Fruit fly (Drosophila melanogaster) whole organism, embryonic: ENCODE measurements around the gene nonA.

Experiments
- BEAF-32 ChIP-seq: fragments of 200-800 bp; sonication (Bioruptor generic); optimal IDR thresholded peaks from 3 replicates; lab custom pipeline; 2017; ENCODE audit warnings: missing biosample characterization, missing genetic modification characterization, mild to moderate bottlenecking, moderate library complexity, missing genetic modification reagents
- Bgb ChIP-seq: fragments of 200-800 bp; sonication (Bioruptor generic); IDR thresholded peaks from 2 replicates; pipeline ENCODE4 v1.3.6; 2022; ENCODE audit warnings: missing biosample characterization, missing genetic modification characterization; ENCODE audit not compliant: partially characterized antibody
- CG10959 ChIP-seq: fragments of 200-800 bp; sonication (Bioruptor generic); IDR thresholded peaks from 2 replicates; pipeline ENCODE4 v1.3.6; 2022; ENCODE audit warnings: missing biosample characterization, missing genetic modification characterization
- CG10979 ChIP-seq: fragments of 200-800 bp; sonication (Bioruptor generic); optimal IDR thresholded peaks from 2 replicates; lab custom pipeline; 2018; ENCODE audit warnings: missing biosample characterization, mild to moderate bottlenecking, missing genetic modification characterization, moderate library complexity
- CG11696 ChIP-seq: fragments of 200-800 bp; sonication (Bioruptor generic); IDR thresholded peaks from 2 replicates; pipeline ENCODE4 v1.3.6; 2022; ENCODE audit warnings: missing biosample characterization, missing genetic modification characterization
- CG16779 ChIP-seq: fragments of 200-800 bp; sonication (Bioruptor generic); IDR thresholded peaks from 2 replicates; pipeline ENCODE4 v1.3.6; 2022; ENCODE audit warnings: missing biosample characterization, missing genetic modification characterization
- CG17568 ChIP-seq: fragments of 200-800 bp; sonication (Bioruptor generic); optimal IDR thresholded peaks from 2 replicates; lab custom pipeline; 2018; ENCODE audit warnings: missing biosample characterization, mild to moderate bottlenecking, missing genetic modification characterization, moderate library complexity
- CG30431 ChIP-seq: fragments of 200-800 bp; sonication (Bioruptor generic); optimal IDR thresholded peaks from 2 replicates; lab custom pipeline; 2017; ENCODE audit warnings: missing biosample characterization, missing genetic modification characterization
- CG31388 ChIP-seq: fragments of 200-800 bp; sonication (Bioruptor generic); optimal IDR thresholded peaks from 2 replicates; lab custom pipeline; 2016; ENCODE audit warnings: missing biosample characterization, missing genetic modification characterization
- CG32772 ChIP-seq: fragments of 200-800 bp; sonication (Bioruptor generic); IDR thresholded peaks from 2 replicates; pipeline ENCODE4 v1.3.6; 2022; ENCODE audit warnings: missing biosample characterization, missing genetic modification characterization
- CG3726 ChIP-seq: fragments of 200-800 bp; sonication (Bioruptor generic); IDR thresholded peaks from 3 replicates; pipeline ENCODE4, ENCODE4 v1.3.6; 2022; ENCODE audit warnings: missing biosample characterization, missing genetic modification characterization
- CG4730 ChIP-seq: fragments of 200-800 bp; sonication (Bioruptor generic); IDR thresholded peaks from 2 replicates; pipeline ENCODE4 v1.3.6; 2022; ENCODE audit warnings: missing biosample characterization, missing genetic modification characterization
- CG4854 ChIP-seq: fragments of 200-800 bp; sonication (Bioruptor generic); optimal IDR thresholded peaks from 2 replicates; lab custom pipeline; 2016; ENCODE audit warnings: missing biosample characterization, missing genetic modification characterization, inconsistent platforms
- CG5245 ChIP-seq: fragments of 200-800 bp; sonication (Bioruptor generic); optimal IDR thresholded peaks from 3 replicates; lab custom pipeline; 2016; ENCODE audit warnings: missing biosample characterization, missing genetic modification characterization
- CG6654 ChIP-seq: fragments of 200-800 bp; sonication (Bioruptor generic); optimal IDR thresholded peaks from 2 replicates; lab custom pipeline; 2017; ENCODE audit warnings: missing biosample characterization, mild to moderate bottlenecking, missing genetic modification characterization
- CG7556 ChIP-seq: fragments of 200-800 bp; sonication (Bioruptor generic); optimal IDR thresholded peaks from 2 replicates; lab custom pipeline; 2017; ENCODE audit warnings: missing biosample characterization, mild to moderate bottlenecking, missing genetic modification characterization
- CG8281 ChIP-seq: fragments of 200-800 bp; sonication (Bioruptor generic); optimal IDR thresholded peaks from 2 replicates; lab custom pipeline; 2018; ENCODE audit warnings: missing biosample characterization, mild to moderate bottlenecking, missing genetic modification characterization, moderate library complexity
- CG8765 ChIP-seq: fragments of 200-800 bp; sonication (Bioruptor generic); IDR thresholded peaks from 2 replicates; pipeline ENCODE4 v1.3.6; 2022; ENCODE audit warnings: missing biosample characterization, missing genetic modification characterization
- CG9215 ChIP-seq: fragments of 200-800 bp; sonication (Bioruptor generic); IDR thresholded peaks from 2 replicates; pipeline ENCODE4 v1.3.6; 2022; ENCODE audit warnings: missing biosample characterization, missing genetic modification characterization
- D ChIP-seq, 2 experiments: fragments of 200-800 bp in 1 of 2; fragments of >200 bp in 1 of 2; sonication (Bioruptor generic) in 1 of 2; optimal IDR thresholded peaks; 2 replicates in 1 of 2; 3 replicates in 1 of 2; lab custom pipeline; 2017; ENCODE audit warnings: mild to moderate bottlenecking in 1 of 2, missing biosample characterization in 1 of 2, missing genetic modification characterization in 1 of 2, missing genetic modification reagents in 1 of 2
- D19B ChIP-seq: fragments of 200-800 bp; sonication (Bioruptor generic); optimal IDR thresholded peaks from 2 replicates; lab custom pipeline; 2017; ENCODE audit warnings: missing biosample characterization, mild to moderate bottlenecking, missing genetic modification characterization
- Deaf1 ChIP-seq: fragments of 200-800 bp; optimal IDR thresholded peaks from 3 replicates; lab custom pipeline; 2019; ENCODE audit warnings: missing biosample characterization, mild to moderate bottlenecking, missing genetic modification characterization, moderate library complexity
- Doc2 ChIP-seq: fragments of 200-800 bp; sonication (Bioruptor generic); IDR thresholded peaks from 2 replicates; pipeline ENCODE4 v1.3.6; 2022; ENCODE audit warnings: missing biosample characterization, missing genetic modification characterization
- Doc3 ChIP-seq: fragments of 200-800 bp; sonication (Bioruptor generic); IDR thresholded peaks from 3 replicates; pipeline ENCODE4 v1.3.6; 2022; ENCODE audit warnings: missing biosample characterization, missing genetic modification characterization; ENCODE audit not compliant: partially characterized antibody
- Dp ChIP-seq: fragments of 200-800 bp; sonication (Bioruptor generic); optimal IDR thresholded peaks from 2 replicates; lab custom pipeline; 2018; ENCODE audit warnings: missing biosample characterization, mild to moderate bottlenecking, missing genetic modification characterization, moderate library complexity
- Hr78 ChIP-seq, 2 experiments: fragments of 200-800 bp in 1 of 2; fragments of >200 bp in 1 of 2; sonication (Bioruptor generic) in 1 of 2; optimal IDR thresholded peaks; 2 replicates each; lab custom pipeline; 2017 to 2019; ENCODE audit warnings: missing biosample characterization in 2 of 2, missing genetic modification characterization in 2 of 2, mild to moderate bottlenecking in 1 of 2, moderate library complexity in 1 of 2
- NfI ChIP-seq: fragments of 200-800 bp; sonication (Bioruptor generic); optimal IDR thresholded peaks from 3 replicates; lab custom pipeline; 2018; ENCODE audit warnings: missing biosample characterization, mild to moderate bottlenecking, missing genetic modification characterization, moderate library complexity
- Pdp1 ChIP-seq, 2 experiments: fragments of 200-800 bp; sonication (Bioruptor generic); optimal IDR thresholded peaks; 3 replicates each; lab custom pipeline; 2016; ENCODE audit warnings: missing biosample characterization in 2 of 2, missing genetic modification characterization in 2 of 2, mild to moderate bottlenecking in 1 of 2, moderate library complexity in 1 of 2
- Sox100B ChIP-seq: fragments of 200-800 bp; sonication (Bioruptor generic); optimal IDR thresholded peaks from 3 replicates; lab custom pipeline; 2018; ENCODE audit warnings: missing biosample characterization, mild to moderate bottlenecking, missing genetic modification characterization
- Sox102F ChIP-seq: fragments of 200-800 bp; sonication (Bioruptor generic); optimal IDR thresholded peaks from 2 replicates; lab custom pipeline; 2018; ENCODE audit warnings: missing biosample characterization, mild to moderate bottlenecking, missing genetic modification characterization, moderate library complexity
- bab2 ChIP-seq: fragments of 200-800 bp; sonication (Bioruptor generic); optimal IDR thresholded peaks from 2 replicates; lab custom pipeline; 2016; ENCODE audit warnings: missing biosample characterization, missing genetic modification characterization
- btn ChIP-seq: fragments of 200-800 bp; sonication (Bioruptor generic); optimal IDR thresholded peaks from 2 replicates; lab custom pipeline; 2016; ENCODE audit warnings: missing biosample characterization, missing genetic modification characterization
- cas ChIP-seq: fragments of 200-800 bp; sonication (Bioruptor generic); IDR thresholded peaks from 2 replicates; pipeline ENCODE4 v1.3.6; 2022; ENCODE audit warnings: missing biosample characterization, missing genetic modification characterization
- fd64A ChIP-seq: fragments of 200-800 bp; sonication (Bioruptor generic); optimal IDR thresholded peaks from 3 replicates; lab custom pipeline; 2018; ENCODE audit warnings: missing biosample characterization, mild to moderate bottlenecking, missing genetic modification characterization
- ftz-f1 ChIP-seq: fragments of 200-800 bp; sonication (Bioruptor generic); optimal IDR thresholded peaks from 2 replicates; lab custom pipeline; 2016; ENCODE audit warnings: missing biosample characterization, missing genetic modification characterization
- gcm ChIP-seq: fragments of 200-800 bp; sonication (Bioruptor generic); optimal IDR thresholded peaks from 2 replicates; lab custom pipeline; 2019; ENCODE audit warnings: missing biosample characterization, mild to moderate bottlenecking, missing genetic modification characterization, moderate library complexity
- lov ChIP-seq, 2 experiments: fragments of 200-800 bp in 1 of 2; fragments of >200 bp in 1 of 2; sonication (Bioruptor generic) in 1 of 2; IDR thresholded peaks in 1 of 2; optimal IDR thresholded peaks in 1 of 2; 2 replicates in 1 of 2; 3 replicates in 1 of 2; pipeline versions ENCODE4 v1.3.6 to Lab custom; 2017 to 2022; ENCODE audit warnings: missing biosample characterization in 1 of 2, missing genetic modification characterization in 1 of 2
- odd ChIP-seq: fragments of 200-800 bp; sonication (Bioruptor generic); optimal IDR thresholded peaks from 2 replicates; lab custom pipeline; 2017; ENCODE audit warnings: missing biosample characterization, mild to moderate bottlenecking, missing genetic modification characterization
- pita ChIP-seq: fragments of 200-800 bp; sonication (Bioruptor generic); optimal IDR thresholded peaks from 2 replicates; lab custom pipeline; 2017; ENCODE audit warnings: missing biosample characterization, mild to moderate bottlenecking, missing genetic modification characterization
- sens ChIP-seq: fragments of 200-800 bp; sonication (Bioruptor generic); peaks from one replicate; lab custom pipeline; 2016; ENCODE audit warnings: missing biosample characterization, missing genetic modification characterization
- sens-2 ChIP-seq: fragments of 200-800 bp; sonication (Bioruptor generic); IDR thresholded peaks from 2 replicates; pipeline ENCODE4 v1.3.6; 2022; ENCODE audit warnings: missing biosample characterization, missing genetic modification characterization
- sqz ChIP-seq: fragments of 200-800 bp; sonication (Bioruptor generic); optimal IDR thresholded peaks from 3 replicates; lab custom pipeline; 2018; ENCODE audit warnings: missing biosample characterization, mild to moderate bottlenecking, missing genetic modification characterization
- stc ChIP-seq: fragments of 200-800 bp; sonication (Bioruptor generic); IDR thresholded peaks from 2 replicates; pipeline ENCODE4 v1.3.6; 2022; ENCODE audit warnings: missing biosample characterization, missing genetic modification characterization
- tio ChIP-seq: fragments of 200-800 bp; sonication (Bioruptor generic); optimal IDR thresholded peaks from 2 replicates; lab custom pipeline; 2017; ENCODE audit warnings: missing biosample characterization, missing genetic modification characterization, inconsistent platforms
- trem ChIP-seq: fragments of 200-800 bp; optimal IDR thresholded peaks from 3 replicates; lab custom pipeline; 2019; ENCODE audit warnings: missing biosample characterization, mild to moderate bottlenecking, missing genetic modification characterization, moderate library complexity
- tx ChIP-seq: fragments of 200-800 bp; sonication (Bioruptor generic); optimal IDR thresholded peaks from 2 replicates; lab custom pipeline; 2016; ENCODE audit warnings: missing biosample characterization, missing genetic modification characterization
- zf30C ChIP-seq: fragments of 200-800 bp; sonication (Bioruptor generic); optimal IDR thresholded peaks from 3 replicates; lab custom pipeline; 2018; ENCODE audit warnings: missing biosample characterization, mild to moderate bottlenecking, missing genetic modification characterization

The nonA gene

dm6 chrX:16384843-16385726, 23.7 kb downstream of the nonA start, which contains the start of the genes CG9992 and CG4239 (continued):
- TF ChIP-seq BEAF-32 (GFP tag; lab: Kevin White, UChicago) (peak; percentile 87), CG8281 (no peak), Sox100B (peak; percentile 24), Sox102F (peak; percentile 64), Deaf1 (peak; percentile 26), CG16779 (GFP tag; lab: Robert Waterston, UW) (no peak), CG3726 (GFP tag; lab: Robert Waterston, UW) (no peak), CG7556 (GFP tag; lab: Kevin White, UChicago) (peak; percentile 4), btn (no peak), bab2 (GFP tag; lab: Kevin White, UChicago) (peak; percentile 21), lov (optimal IDR thresholded peaks at IDR 0.05; lab: Kevin White, UChicago) (no peak), lov (GFP tag; IDR thresholded peaks at IDR 0.05; lab: Robert Waterston, UW) (no peak), NfI (GFP tag; lab: Kevin White, UChicago) (peak; percentile 56), D19B (no peak), CG5245 (GFP tag; lab: Kevin White, UChicago) (no peak), CG17568 (GFP tag; lab: Kevin White, UChicago) (peak; percentile 20), pita (no peak), CG11696 (GFP tag; lab: Robert Waterston, UW) (no peak), CG4730 (peak; percentile 38; the same call in 1 of the 2 replicates), Doc2 (GFP tag; lab: Robert Waterston, UW) (no peak), D (optimal IDR thresholded peaks at IDR 0.05; lab: Kevin White, UChicago) (no peak), D (GFP tag; optimal IDR thresholded peaks at IDR 0.05; lab: Kevin White, UChicago) (peak; percentile 52), sens-2 (no peak), gcm (GFP tag; lab: Kevin White, UChicago) (no peak), stc (GFP tag; lab: Robert Waterston, UW) (no peak), cas (GFP tag; lab: Robert Waterston, UW) (peak; percentile 8; the same call in 1 of the 2 replicates), Pdp1 (GFP tag; optimal IDR thresholded peaks at IDR 0.05; lab: Kevin White, UChicago) (peak; percentile 40 to 82), CG32772 (GFP tag; lab: Robert Waterston, UW) (0 out of 2 replicates have a peak, but pooled peaks have one; percentile 41), CG8765 (GFP tag; lab: Robert Waterston, UW) (peak; percentile 38; the same call in 1 of the 2 replicates), ftz-f1 (GFP tag; lab: Kevin White, UChicago) (no peak), odd (GFP tag; lab: Kevin White, UChicago) (no peak), CG10979 (tag; lab: Kevin White, UChicago) (peak; percentile 17), trem (tag; lab: Kevin White, UChicago) (peak; percentile 56), Dp (GFP tag; lab: Kevin White, UChicago) (peak; percentile 29), CG9215 (peak; percentile 76), tio (peak; percentile 70), CG10959 (no peak), CG31388 (GFP tag; lab: Kevin White, UChicago) (no peak), sqz (GFP tag; lab: Kevin White, UChicago) (no peak), CG6654 (GFP tag; lab: Kevin White, UChicago) (peak; percentile 3), zf30C (GFP tag; lab: Kevin White, UChicago) (no peak), CG4854 (GFP tag; lab: Kevin White, UChicago) (no peak), fd64A (GFP tag; lab: Kevin White, UChicago) (peak; percentile 42), sens (GFP tag; lab: Kevin White, UChicago) (peak; percentile 68), Doc3 (GFP tag; lab: Robert Waterston, UW) (peak; percentile 29; the same call in 1 of the 3 replicates), Bgb (GFP tag; lab: Robert Waterston, UW) (peak; percentile 54), CG30431 (GFP tag; lab: Kevin White, UChicago) (peak; percentile 49), Hr78 (GFP tag; optimal IDR thresholded peaks at IDR 0.05; lab: Kevin White, UChicago) (no peak), tx (GFP tag; lab: Kevin White, UChicago) (peak; percentile 18)
